Fruit fly (Drosophila melanogaster) whole organism, embryonic: ENCODE measurements around the gene SCCRO.

Experiments used
- Asciz ChIP-seq: fragments of 200-800 bp; sonication (Bioruptor generic); optimal IDR thresholded peaks from 2 replicates; lab custom pipeline; 2017; ENCODE audit warnings: missing biosample characterization, mild to moderate bottlenecking, missing genetic modification characterization, missing genetic modification reagents
- CG10979 ChIP-seq: fragments of 200-800 bp; sonication (Bioruptor generic); optimal IDR thresholded peaks from 2 replicates; lab custom pipeline; 2018; ENCODE audit warnings: missing biosample characterization, mild to moderate bottlenecking, missing genetic modification characterization, moderate library complexity
- CG11504 ChIP-seq: fragments of 200-800 bp; sonication (Bioruptor generic); optimal IDR thresholded peaks from 3 replicates; lab custom pipeline; 2019; ENCODE audit warnings: missing biosample characterization, mild to moderate bottlenecking, missing genetic modification characterization, moderate library complexity
- CG12155 ChIP-seq: fragments of 200-800 bp; sonication (Bioruptor generic); optimal IDR thresholded peaks from 3 replicates; lab custom pipeline; 2016; ENCODE audit warnings: missing biosample characterization, missing genetic modification characterization
- CG13424 ChIP-seq: fragments of 200-800 bp; sonication (Bioruptor generic); optimal IDR thresholded peaks from 2 replicates; lab custom pipeline; 2019; ENCODE audit warnings: missing biosample characterization, mild to moderate bottlenecking, missing genetic modification characterization, moderate library complexity
- CG14710 ChIP-seq: fragments of 200-800 bp; sonication (Bioruptor generic); optimal IDR thresholded peaks from 3 replicates; lab custom pipeline; 2019; ENCODE audit warnings: missing biosample characterization, mild to moderate bottlenecking, missing genetic modification characterization, moderate library complexity
- CG15073 ChIP-seq: fragments of 200-800 bp; sonication (Bioruptor generic); optimal IDR thresholded peaks from 2 replicates; lab custom pipeline; 2016; ENCODE audit warnings: missing biosample characterization, missing genetic modification characterization
- CG15601 ChIP-seq: fragments of 200-800 bp; sonication (Bioruptor generic); optimal IDR thresholded peaks from 3 replicates; lab custom pipeline; 2019; ENCODE audit warnings: missing biosample characterization, mild to moderate bottlenecking, missing genetic modification characterization, moderate library complexity
- CG1603 ChIP-seq: fragments of 200-800 bp; sonication (Bioruptor generic); optimal IDR thresholded peaks from 2 replicates; lab custom pipeline; 2019; ENCODE audit warnings: missing biosample characterization, mild to moderate bottlenecking, missing genetic modification characterization, moderate library complexity
- CG17361 ChIP-seq: fragments of 200-800 bp; sonication (Bioruptor generic); IDR thresholded peaks from 3 replicates; pipeline ENCODE4 v1.3.6; 2022; ENCODE audit warnings: missing biosample characterization, missing genetic modification characterization
- CG1792 ChIP-seq: fragments of 200-800 bp; sonication (Bioruptor generic); optimal IDR thresholded peaks from 2 replicates; lab custom pipeline; 2016; ENCODE audit warnings: missing biosample characterization, missing genetic modification characterization
- CG18619 ChIP-seq: fragments of 200-800 bp; sonication (Bioruptor generic); optimal IDR thresholded peaks from 3 replicates; lab custom pipeline; 2017; ENCODE audit warnings: missing biosample characterization, mild to moderate bottlenecking, missing genetic modification characterization
- CG31441 ChIP-seq: fragments of 200-800 bp; sonication (Bioruptor generic); IDR thresholded peaks from 2 replicates; pipeline ENCODE4 v1.3.6; 2022; ENCODE audit warnings: missing biosample characterization, missing genetic modification characterization
- CG34224 ChIP-seq: fragments of 200-800 bp; sonication (Bioruptor generic); IDR thresholded peaks from 3 replicates; pipeline ENCODE4 v1.3.6; 2022; ENCODE audit warnings: missing biosample characterization, missing genetic modification characterization; ENCODE audit not compliant: partially characterized antibody
- CG3847 ChIP-seq: fragments of 200-800 bp; sonication (Bioruptor generic); IDR thresholded peaks from 2 replicates; pipeline ENCODE4 v1.3.6; 2022; ENCODE audit warnings: missing biosample characterization, missing genetic modification characterization
- CG4424 ChIP-seq: fragments of 200-800 bp; sonication (Bioruptor generic); optimal IDR thresholded peaks from 3 replicates; lab custom pipeline; 2016; ENCODE audit warnings: missing biosample characterization, missing genetic modification characterization
- CG6654 ChIP-seq: fragments of 200-800 bp; sonication (Bioruptor generic); optimal IDR thresholded peaks from 2 replicates; lab custom pipeline; 2017; ENCODE audit warnings: missing biosample characterization, mild to moderate bottlenecking, missing genetic modification characterization
- CG7928 ChIP-seq: fragments of 200-800 bp; sonication (Bioruptor generic); optimal IDR thresholded peaks from 2 replicates; lab custom pipeline; 2017; ENCODE audit warnings: missing biosample characterization, mild to moderate bottlenecking, missing genetic modification characterization
- CHES-1-like ChIP-seq: fragments of 200-800 bp; sonication (Bioruptor generic); optimal IDR thresholded peaks from 2 replicates; lab custom pipeline; 2016; ENCODE audit warnings: missing biosample characterization, missing genetic modification characterization
- Ets65A ChIP-seq: fragments of 200-800 bp; sonication (Bioruptor generic); peaks from one replicate; lab custom pipeline; 2016; ENCODE audit warnings: missing biosample characterization, missing genetic modification characterization
- Gug ChIP-seq: fragments of 200-800 bp; sonication (Bioruptor generic); IDR thresholded peaks from 4 replicates; pipeline ENCODE4 v1.3.6; 2022; ENCODE audit warnings: missing biosample characterization, missing genetic modification characterization
- Hr3 ChIP-seq: fragments of 200-800 bp; sonication (Bioruptor generic); optimal IDR thresholded peaks from 3 replicates; lab custom pipeline; 2016; ENCODE audit warnings: missing biosample characterization, missing genetic modification characterization
- NFAT ChIP-seq: fragments of 200-800 bp; sonication (Bioruptor generic); IDR thresholded peaks from 2 replicates; pipeline ENCODE4 v1.3.6; 2022; ENCODE audit warnings: missing biosample characterization, missing genetic modification characterization
- Oli ChIP-seq: fragments of 200-800 bp; sonication (Bioruptor generic); optimal IDR thresholded peaks from 2 replicates; lab custom pipeline; 2018; ENCODE audit warnings: missing biosample characterization, mild to moderate bottlenecking, missing genetic modification characterization, moderate library complexity
- Opbp ChIP-seq: fragments of 200-800 bp; sonication (Bioruptor generic); IDR thresholded peaks from 3 replicates; pipeline ENCODE4 v1.3.6; 2022; ENCODE audit warnings: missing biosample characterization, missing genetic modification characterization; ENCODE audit not compliant: partially characterized antibody
- Sox102F ChIP-seq: fragments of 200-800 bp; sonication (Bioruptor generic); optimal IDR thresholded peaks from 2 replicates; lab custom pipeline; 2018; ENCODE audit warnings: missing biosample characterization, mild to moderate bottlenecking, missing genetic modification characterization, moderate library complexity
- Stat92E ChIP-seq, 3 experiments: fragments of >200 bp in 2 of 3; fragments of 200-800 bp in 1 of 3; sonication (Bioruptor generic) in 1 of 3; optimal IDR thresholded peaks; 2 replicates each; lab custom pipeline; 2017 to 2019; ENCODE audit warnings: missing biosample characterization in 3 of 3, missing genetic modification characterization in 3 of 3, mild to moderate bottlenecking in 1 of 3, moderate library complexity in 1 of 3
- al ChIP-seq: fragments of 200-800 bp; sonication (Bioruptor generic); IDR thresholded peaks from 2 replicates; pipeline ENCODE4 v1.3.6; 2022; ENCODE audit warnings: missing biosample characterization, missing genetic modification characterization
- ase ChIP-seq: fragments of 200-800 bp; sonication (Bioruptor generic); IDR thresholded peaks from 3 replicates; pipeline ENCODE4 v1.3.6; 2022; ENCODE audit warnings: missing biosample characterization, missing genetic modification characterization
- ci ChIP-seq: fragments of 200-800 bp; sonication (Bioruptor generic); IDR thresholded peaks from 3 replicates; pipeline ENCODE4 v1.3.6; 2022; ENCODE audit warnings: missing biosample characterization, missing genetic modification characterization
- dmrt99B ChIP-seq: fragments of 200-800 bp; sonication (Bioruptor generic); optimal IDR thresholded peaks from 2 replicates; lab custom pipeline; 2018; ENCODE audit warnings: missing biosample characterization, mild to moderate bottlenecking, missing genetic modification characterization, moderate library complexity
- h ChIP-seq: fragments of >200 bp; optimal IDR thresholded peaks from 2 replicates; lab custom pipeline; 2017
- ind ChIP-seq: fragments of 200-800 bp; sonication (Bioruptor generic); optimal IDR thresholded peaks from 3 replicates; lab custom pipeline; 2016; ENCODE audit warnings: missing biosample characterization, missing genetic modification characterization
- inv ChIP-seq: fragments of 200-800 bp; sonication (Bioruptor generic); IDR thresholded peaks from 2 replicates; pipeline ENCODE4 v1.3.6; 2022; ENCODE audit warnings: missing biosample characterization, missing genetic modification characterization; ENCODE audit not compliant: partially characterized antibody
- lab ChIP-seq: fragments of 200-800 bp; sonication (Bioruptor generic); optimal IDR thresholded peaks from 3 replicates; lab custom pipeline; 2017; ENCODE audit warnings: missing biosample characterization, missing genetic modification characterization, mild to moderate bottlenecking, moderate library complexity, missing genetic modification reagents
- lov ChIP-seq, 2 experiments: fragments of 200-800 bp in 1 of 2; fragments of >200 bp in 1 of 2; sonication (Bioruptor generic) in 1 of 2; IDR thresholded peaks in 1 of 2; optimal IDR thresholded peaks in 1 of 2; 2 replicates in 1 of 2; 3 replicates in 1 of 2; pipeline versions ENCODE4 v1.3.6 to Lab custom; 2017 to 2022; ENCODE audit warnings: missing biosample characterization in 1 of 2, missing genetic modification characterization in 1 of 2
- onecut ChIP-seq: fragments of 200-800 bp; sonication (Bioruptor generic); IDR thresholded peaks from 2 replicates; pipeline ENCODE4 v1.3.6; 2022; ENCODE audit warnings: missing biosample characterization, missing genetic modification characterization
- pfk ChIP-seq: fragments of 200-800 bp; sonication (Bioruptor generic); optimal IDR thresholded peaks from 2 replicates; lab custom pipeline; 2018; ENCODE audit warnings: missing biosample characterization, mild to moderate bottlenecking, missing genetic modification characterization, moderate library complexity
- pho ChIP-seq: fragments of 200-800 bp; sonication (Bioruptor generic); optimal IDR thresholded peaks from 2 replicates; lab custom pipeline; 2016; ENCODE audit warnings: missing biosample characterization, missing genetic modification characterization
- pros ChIP-seq: fragments of 200-800 bp; sonication (Bioruptor generic); optimal IDR thresholded peaks from 3 replicates; lab custom pipeline; 2019; ENCODE audit warnings: missing biosample characterization, mild to moderate bottlenecking, missing genetic modification characterization, moderate library complexity
- ranshi ChIP-seq: fragments of 200-800 bp; sonication (Bioruptor generic); IDR thresholded peaks from 2 replicates; pipeline ENCODE4 v1.3.6; 2022; ENCODE audit warnings: missing biosample characterization, missing genetic modification characterization
- rib ChIP-seq: fragments of 200-800 bp; sonication (Bioruptor generic); IDR thresholded peaks from 2 replicates; pipeline ENCODE4 v1.3.6; 2022; ENCODE audit warnings: missing biosample characterization, missing genetic modification characterization
- scrt ChIP-seq: fragments of 200-800 bp; sonication (Bioruptor generic); optimal IDR thresholded peaks from 2 replicates; lab custom pipeline; 2018; ENCODE audit warnings: missing biosample characterization, mild to moderate bottlenecking, missing genetic modification characterization, moderate library complexity
- sd ChIP-seq: fragments of 200-800 bp; sonication (Bioruptor generic); optimal IDR thresholded peaks from 3 replicates; lab custom pipeline; 2018; ENCODE audit warnings: missing biosample characterization, mild to moderate bottlenecking, missing genetic modification characterization, moderate library complexity
- sens ChIP-seq: fragments of 200-800 bp; sonication (Bioruptor generic); peaks from one replicate; lab custom pipeline; 2016; ENCODE audit warnings: missing biosample characterization, missing genetic modification characterization
- toy ChIP-seq: fragments of 200-800 bp; sonication (Bioruptor generic); IDR thresholded peaks from 2 replicates; pipeline ENCODE4 v1.3.6; 2022; ENCODE audit warnings: missing biosample characterization, missing genetic modification characterization
- twi ChIP-seq: fragments of 200-800 bp; optimal IDR thresholded peaks from 2 replicates; lab custom pipeline; 2019; ENCODE audit warnings: missing biosample characterization, mild to moderate bottlenecking, missing genetic modification characterization, moderate library complexity

The SCCRO gene

dm6 chr3L:15544455-15545415 lies 18.5 kb upstream of the SCCRO start (continued):
- TF ChIP-seq Stat92E (GFP tag; optimal IDR thresholded peaks at IDR 0.05; lab: Kevin White, UChicago) (peak in 1 of 3 experiments; percentile 24), inv (GFP tag; lab: Robert Waterston, UW) (no peak), Hr3 (GFP tag; lab: Kevin White, UChicago) (no peak), pho (GFP tag; lab: Kevin White, UChicago) (no peak), dmrt99B (tag; lab: Kevin White, UChicago) (peak; percentile 20), pfk (no peak), h (lab: Kevin White, UChicago) (no peak), CG11504 (peak; percentile 21), ind (GFP tag; lab: Kevin White, UChicago) (no peak), lov (optimal IDR thresholded peaks at IDR 0.05; lab: Kevin White, UChicago) (no peak), lov (GFP tag; IDR thresholded peaks at IDR 0.05; lab: Robert Waterston, UW) (0 out of 3 replicates have a peak, but pooled peaks have one; percentile 32), lab (GFP tag; lab: Kevin White, UChicago) (peak; percentile 12), ase (GFP tag; lab: Robert Waterston, UW) (0 out of 3 replicates have a peak, but pooled peaks have one; percentile 26), sd (tag; lab: Kevin White, UChicago) (peak; percentile 53), CG6654 (GFP tag; lab: Kevin White, UChicago) (no peak), Gug (GFP tag; lab: Robert Waterston, UW) (peak; percentile 16; the same call in 1 of the 4 replicates), al (no peak), CG18619 (GFP tag; lab: Kevin White, UChicago) (no peak), CG31441 (0 out of 2 replicates have a peak, but pooled peaks have one; percentile 17), CG4424 (GFP tag; lab: Kevin White, UChicago) (peak; percentile 15), rib (GFP tag; lab: Robert Waterston, UW) (no peak), Ets65A (GFP tag; lab: Kevin White, UChicago) (peak; percentile 60), CG7928 (GFP tag; lab: Kevin White, UChicago) (no peak), CG13424 (tag; lab: Kevin White, UChicago) (no peak), CG10979 (tag; lab: Kevin White, UChicago) (peak; percentile 8), sens (peak; percentile 66), CG12155 (GFP tag; lab: Kevin White, UChicago) (no peak), CG15601 (tag; lab: Kevin White, UChicago) (peak; percentile 6), ranshi (0 out of 2 replicates have a peak, but pooled peaks have one; percentile 6), CHES-1-like (GFP tag; lab: Kevin White, UChicago) (no peak), twi (no peak), onecut (GFP tag; lab: Robert Waterston, UW) (no peak), Asciz (GFP tag; lab: Kevin White, UChicago) (peak; percentile 26), ci (peak; percentile 46; the same call in 1 of the 3 replicates), CG1603 (tag; lab: Kevin White, UChicago) (peak; percentile 31), CG17361 (GFP tag; lab: Robert Waterston, UW) (peak; percentile 41; the same call in 2 of the 3 replicates), CG1792 (GFP tag; lab: Kevin White, UChicago) (no peak), NFAT (GFP tag; lab: Robert Waterston, UW) (no peak), CG34224 (GFP tag; lab: Robert Waterston, UW) (no peak), Opbp (GFP tag; lab: Robert Waterston, UW) (0 out of 3 replicates have a peak, but pooled peaks have one; percentile 12), scrt (GFP tag; lab: Kevin White, UChicago) (no peak), pros (GFP tag; lab: Kevin White, UChicago) (peak; percentile 12), CG15073 (GFP tag; lab: Kevin White, UChicago) (no peak), CG3847 (GFP tag; lab: Robert Waterston, UW) (no peak), Oli (tag; lab: Kevin White, UChicago) (no peak), toy (GFP tag; lab: Robert Waterston, UW) (no peak), Sox102F (GFP tag; lab: Kevin White, UChicago) (peak; percentile 17), CG14710 (peak; percentile 6)
